Worm (Caenorhabditis elegans): Measurements from ENCODE around the gene nhr-107.

nhr-107 gene

DNA sequence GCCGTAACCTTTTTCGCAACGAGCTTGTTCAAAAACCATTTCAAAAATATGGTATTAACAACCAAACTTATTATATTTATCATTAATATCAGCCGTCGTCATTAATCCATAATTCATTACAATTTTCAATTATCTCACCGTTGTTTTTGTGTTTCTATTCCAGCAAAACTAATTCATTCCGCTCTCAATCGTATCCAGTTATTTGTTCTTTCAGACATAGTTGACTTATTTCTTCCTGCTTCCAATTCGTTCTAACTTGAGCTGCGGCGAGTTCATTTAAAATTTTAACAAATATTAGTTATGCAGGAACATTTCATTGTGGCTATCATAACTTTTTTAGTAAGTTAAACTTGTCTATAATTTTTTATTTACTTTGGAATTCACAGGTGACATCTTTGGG is 20.8 kb downstream of the nhr-107 start, which contains the start of gene srx-16:
Gene srx-16 (plus strand): TSS at position 301 of the 400 bp plus-strand sequence.
- peak in 1 of 2 experiments; percentile 32 for TF ChIP-seq unc-62 (GFP tag; optimal IDR thresholded peaks at IDR 0.05 in 1 of 2)
- TF ChIP-seq unc-62 (tag; optimal IDR thresholded peaks at IDR 0.05), result no peak
- TF ChIP-seq daf-16 (GFP tag; optimal IDR thresholded peaks at IDR 0.05), result no peak
- no peak for TF ChIP-seq daf-16 (tag; optimal IDR thresholded peaks at IDR 0.05)

DNA sequence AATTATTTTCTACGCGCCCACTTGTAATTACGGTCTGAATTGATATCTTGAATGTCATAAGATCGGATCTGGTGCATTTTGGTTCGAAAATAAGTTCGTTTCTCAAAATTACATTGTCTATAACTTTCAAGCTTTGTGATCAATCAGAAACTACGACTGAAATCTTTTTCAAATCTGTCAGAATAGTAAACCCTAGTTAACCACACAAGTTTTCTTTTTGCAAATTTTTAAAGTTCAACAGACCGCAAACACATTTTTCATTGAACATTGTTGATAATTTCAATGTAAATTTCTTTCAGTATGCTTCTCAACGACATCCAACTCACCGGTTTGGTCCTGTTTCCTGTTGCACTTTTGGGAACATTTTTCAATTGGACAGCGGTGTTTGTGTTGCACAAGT is 25.3 kb downstream of the nhr-107 start, which contains the start of gene srx-59:
Gene srx-59 (plus strand): TSS at position 301 of the 400 bp plus-strand sequence.
- TF ChIP-seq unc-62 (GFP tag; optimal IDR thresholded peaks at IDR 0.05 in 1 of 2), result peak in 1 of 2 experiments; percentile 19
- no peak for TF ChIP-seq unc-62 (tag; optimal IDR thresholded peaks at IDR 0.05)
- TF ChIP-seq madf-9 (GFP tag; conservative IDR thresholded peaks at IDR 0.05), result no peak

DNA sequence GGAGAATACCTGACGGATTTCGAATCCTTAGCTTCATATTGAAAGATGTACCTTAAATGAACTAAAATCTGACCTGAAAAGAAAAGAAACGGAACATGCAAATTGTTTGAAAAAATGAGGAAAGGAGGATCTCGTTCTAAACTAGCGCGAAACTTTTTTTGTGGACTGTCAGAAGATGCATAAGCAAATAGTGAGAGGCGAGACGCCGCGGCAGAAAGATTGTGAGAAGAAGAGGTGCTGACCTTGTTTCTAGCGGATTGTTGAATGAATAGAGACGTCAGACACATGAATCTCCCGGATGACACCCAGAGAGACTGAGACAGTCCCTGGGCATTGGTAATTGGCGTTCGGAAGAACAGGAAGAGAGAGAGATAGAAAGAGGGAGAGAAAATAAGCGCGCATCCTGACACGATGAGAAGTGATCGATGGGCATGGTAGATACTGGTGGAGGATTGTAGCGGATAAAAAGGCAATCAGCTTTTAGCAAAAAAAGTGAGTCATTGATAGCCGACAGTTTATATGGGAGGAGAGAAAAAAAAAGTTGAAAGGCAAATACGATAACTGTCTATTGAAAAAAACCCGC is 26.9 kb downstream of the nhr-107 start, which contains the start of gene ptr-15:
Gene ptr-15 (minus strand): TSS at position 51 of the 583 bp plus-strand sequence.
- TF ChIP-seq nhr-48 (tag; optimal IDR thresholded peaks at IDR 0.05), result peak; percentile 21
- no peak for TF ChIP-seq snpc-1.2 (GFP tag; IDR thresholded peaks at IDR 0.05)
- no peak for TF ChIP-seq ctbp-1 (GFP tag; IDR thresholded peaks at IDR 0.05)
- no peak for TF ChIP-seq nhr-111 (GFP tag; optimal IDR thresholded peaks at IDR 0.05)
- TF ChIP-seq madf-9 (GFP tag; conservative IDR thresholded peaks at IDR 0.05), result no peak
- no peak for TF ChIP-seq nhr-237 (tag; optimal IDR thresholded peaks at IDR 0.05)
- no peak for TF ChIP-seq arid-1 (GFP tag; conservative IDR thresholded peaks at IDR 0.05)
- TF ChIP-seq zfp-2 (tag; optimal IDR thresholded peaks at IDR 0.05), result no peak
- TF ChIP-seq zag-1 (tag; optimal IDR thresholded peaks at IDR 0.05), result no peak
- peak; percentile 70 for TF ChIP-seq mxl-3 (GFP tag; optimal IDR thresholded peaks at IDR 0.05)
- peak; percentile 32 for TF ChIP-seq nhr-28 (tag; optimal IDR thresholded peaks at IDR 0.05)
- peak in 1 of 2 experiments; percentile 10 for TF ChIP-seq unc-62 (GFP tag; optimal IDR thresholded peaks at IDR 0.05 in 1 of 2)
- TF ChIP-seq unc-62 (tag; optimal IDR thresholded peaks at IDR 0.05), result no peak
- no peak for TF ChIP-seq lin-13 (GFP tag; optimal IDR thresholded peaks at IDR 0.05)
- TF ChIP-seq lir-3 (tag; optimal IDR thresholded peaks at IDR 0.05), result no peak
- no peak for TF ChIP-seq jun-1 (tag; optimal IDR thresholded peaks at IDR 0.05)
- no peak for TF ChIP-seq ceh-82 (tag; optimal IDR thresholded peaks at IDR 0.05)
- TF ChIP-seq lim-7 (GFP tag; IDR thresholded peaks at IDR 0.05), result no peak
- no peak for TF ChIP-seq egl-43 (GFP tag; IDR thresholded peaks at IDR 0.05)
- TF ChIP-seq egl-27 (tag; optimal IDR thresholded peaks at IDR 0.05), result no peak
- no peak for TF ChIP-seq pha-4 (GFP tag; IDR thresholded peaks at IDR 0.05)
- no peak for TF ChIP-seq pha-4 (tag; optimal IDR thresholded peaks at IDR 0.05)
- no peak for TF ChIP-seq nhr-41 (GFP tag; IDR thresholded peaks at IDR 0.05)
- TF ChIP-seq php-3 (GFP tag; IDR thresholded peaks at IDR 0.05), result no peak
- TF ChIP-seq sdz-12 (GFP tag; optimal IDR thresholded peaks at IDR 0.05), result no peak
- no peak for TF ChIP-seq F10B5.3 (tag; optimal IDR thresholded peaks at IDR 0.05)
- TF ChIP-seq Y75B8A.6 (GFP tag; IDR thresholded peaks at IDR 0.05), result no peak
- TF ChIP-seq nhr-25 (tag; optimal IDR thresholded peaks at IDR 0.05; ENCODE audit: borderline replicate concordance, insufficient read depth), result no peak
- TF ChIP-seq mdl-1 (tag; optimal IDR thresholded peaks at IDR 0.05), result peak in 1 of 2 experiments; percentile 35
- no peak for TF ChIP-seq mxl-2 (GFP tag; conservative IDR thresholded peaks at IDR 0.05)
- TF ChIP-seq daf-16 (GFP tag; optimal IDR thresholded peaks at IDR 0.05), result no peak
- TF ChIP-seq daf-16 (tag; optimal IDR thresholded peaks at IDR 0.05), result no peak
- no peak for TF ChIP-seq dpl-1 (GFP tag; optimal IDR thresholded peaks at IDR 0.05)
- no peak for TF ChIP-seq nhr-10 (tag; optimal IDR thresholded peaks at IDR 0.05)
- TF ChIP-seq mdt-29 (GFP tag; IDR thresholded peaks at IDR 0.05), result no peak

ce11 chrV:6956237-6956636 is 40.7 kb downstream of the nhr-107 start, which contains the start of gene mec-1:
Gene mec-1 (plus strand): TSS chrV:6956537.
- no peak for TF ChIP-seq daf-19 (GFP tag; conservative IDR thresholded peaks at IDR 0.05)
- TF ChIP-seq daf-12 (tag; optimal IDR thresholded peaks at IDR 0.05), result no peak
- TF ChIP-seq mep-1 (tag; optimal IDR thresholded peaks at IDR 0.05), result no peak
- TF ChIP-seq aha-1 (tag), result peak; percentile 58
- TF ChIP-seq ctbp-1 (GFP tag; IDR thresholded peaks at IDR 0.05), result no peak
- TF ChIP-seq nhr-76 (tag; optimal IDR thresholded peaks at IDR 0.05), result no peak

All from whole organism, L4 larva.